In genomic region chr3R:22664274-22664673, dm6 we compare ENCODE assay signal across 1 fruit fly cellular context.
A peak's percentile ranks its signal among the peaks of the same experiment; 100 is the strongest.
TF ChIP-seq lines count a peak whose summit lies in the region.

No protein-coding gene starts in this region.

TF ChIP-seq in whole organism, embryonic, 481 proteins besides CTCF, POLR2A, EP300 and RAD21 (continued from another document and continues in another):
- TF ChIP-seq wek (GFP tag; optimal IDR thresholded peaks at IDR 0.05; lab: Kevin White, UChicago): no peak
- TF ChIP-seq mld (GFP tag; IDR thresholded peaks at IDR 0.05; lab: Robert Waterston, UW; ENCODE audit: partially characterized antibody): no peak
- no peak for TF ChIP-seq Atf6 (GFP tag; IDR thresholded peaks at IDR 0.05; lab: Robert Waterston, UW)
- TF ChIP-seq aop (GFP tag; IDR thresholded peaks at IDR 0.05; lab: Robert Waterston, UW): no peak
- TF ChIP-seq pum (GFP tag; optimal IDR thresholded peaks at IDR 0.05; lab: Kevin White, UChicago): no peak
- TF ChIP-seq HmgD (GFP tag; optimal IDR thresholded peaks at IDR 0.05; lab: Kevin White, UChicago): no peak
- TF ChIP-seq CG13894 (tag; optimal IDR thresholded peaks at IDR 0.05; lab: Kevin White, UChicago): no peak
- TF ChIP-seq so (GFP tag; IDR thresholded peaks at IDR 0.05; lab: Robert Waterston, UW): peak; percentile 12; the same call in 1 of the 3 replicates
- no peak for TF ChIP-seq Oaz (GFP tag; IDR thresholded peaks at IDR 0.05; lab: Robert Waterston, UW)
- 0 out of 2 replicates have a peak, but pooled peaks have one; percentile 38 for TF ChIP-seq CG5953 (GFP tag; IDR thresholded peaks at IDR 0.05; lab: Robert Waterston, UW)
- TF ChIP-seq dm (GFP tag; optimal IDR thresholded peaks at IDR 0.05; lab: Kevin White, UChicago): no peak
- TF ChIP-seq kni (GFP tag; optimal IDR thresholded peaks at IDR 0.05; lab: Kevin White, UChicago): no peak
- TF ChIP-seq CG9817 (tag; optimal IDR thresholded peaks at IDR 0.05; lab: Kevin White, UChicago): peak; percentile 28
- no peak for TF ChIP-seq CG12744 (GFP tag; optimal IDR thresholded peaks at IDR 0.05; lab: Kevin White, UChicago)
- peak; percentile 36 for TF ChIP-seq lilli (GFP tag; optimal IDR thresholded peaks at IDR 0.05; lab: Kevin White, UChicago)
- TF ChIP-seq CG11398 (GFP tag; optimal IDR thresholded peaks at IDR 0.05; lab: Kevin White, UChicago): no peak
- TF ChIP-seq CG7786 (GFP tag; optimal IDR thresholded peaks at IDR 0.05; lab: Kevin White, UChicago): no peak
- TF ChIP-seq usp (GFP tag; optimal IDR thresholded peaks at IDR 0.05; lab: Kevin White, UChicago): no peak
- TF ChIP-seq CG14860 (GFP tag; IDR thresholded peaks at IDR 0.05; lab: Robert Waterston, UW; ENCODE audit: partially characterized antibody): no peak
- no peak for TF ChIP-seq E2f2 (GFP tag; IDR thresholded peaks at IDR 0.05; lab: Robert Waterston, UW)
- TF ChIP-seq ERR (GFP tag; optimal IDR thresholded peaks at IDR 0.05; lab: Kevin White, UChicago): no peak
- no peak for TF ChIP-seq stwl (tag; optimal IDR thresholded peaks at IDR 0.05; lab: Kevin White, UChicago)
- TF ChIP-seq Hsf (GFP tag; optimal IDR thresholded peaks at IDR 0.05; lab: Kevin White, UChicago): peak; percentile 41
- peak; percentile 62; the same call in 1 of the 3 replicates for TF ChIP-seq CG11456 (GFP tag; IDR thresholded peaks at IDR 0.05; lab: Robert Waterston, UW)
- TF ChIP-seq CG10147 (GFP tag; optimal IDR thresholded peaks at IDR 0.05; lab: Kevin White, UChicago): no peak
- TF ChIP-seq CG17612 (GFP tag; IDR thresholded peaks at IDR 0.05; lab: Robert Waterston, UW): no peak
- TF ChIP-seq CG33213 (GFP tag; optimal IDR thresholded peaks at IDR 0.05; lab: Kevin White, UChicago): no peak
- TF ChIP-seq tgo (GFP tag; IDR thresholded peaks at IDR 0.05; lab: Robert Waterston, UW): no peak
- no peak for TF ChIP-seq psq (GFP tag; optimal IDR thresholded peaks at IDR 0.05; lab: Kevin White, UChicago)
- TF ChIP-seq Fer1 (GFP tag; optimal IDR thresholded peaks at IDR 0.05; lab: Kevin White, UChicago): no peak
- peak; percentile 34 for TF ChIP-seq CG9876 (GFP tag; optimal IDR thresholded peaks at IDR 0.05; lab: Kevin White, UChicago)
- peak; percentile 60 for TF ChIP-seq wor (GFP tag; IDR thresholded peaks at IDR 0.05; lab: Robert Waterston, UW)
- no peak for TF ChIP-seq CG10462 (GFP tag; optimal IDR thresholded peaks at IDR 0.05; lab: Kevin White, UChicago)
- TF ChIP-seq pita (GFP tag; optimal IDR thresholded peaks at IDR 0.05; lab: Kevin White, UChicago): no peak
- peak; percentile 55 for TF ChIP-seq CG30403 (GFP tag; optimal IDR thresholded peaks at IDR 0.05; lab: Kevin White, UChicago)
- TF ChIP-seq lov (optimal IDR thresholded peaks at IDR 0.05; lab: Kevin White, UChicago): no peak
- TF ChIP-seq lov (GFP tag; IDR thresholded peaks at IDR 0.05; lab: Robert Waterston, UW): no peak
- TF ChIP-seq Meics (GFP tag; optimal IDR thresholded peaks at IDR 0.05; lab: Kevin White, UChicago): no peak
- TF ChIP-seq lmd (GFP tag; IDR thresholded peaks at IDR 0.05; lab: Robert Waterston, UW): peak; percentile 55
- peak; percentile 34 for TF ChIP-seq CG7556 (GFP tag; optimal IDR thresholded peaks at IDR 0.05; lab: Kevin White, UChicago)
- TF ChIP-seq CG33557 (GFP tag; optimal IDR thresholded peaks at IDR 0.05; lab: Kevin White, UChicago): no peak
- no peak for TF ChIP-seq vfl (GFP tag; optimal IDR thresholded peaks at IDR 0.05; lab: Kevin White, UChicago)
- peak; percentile 55 for TF ChIP-seq CG10979 (tag; optimal IDR thresholded peaks at IDR 0.05; lab: Kevin White, UChicago)
- TF ChIP-seq CrebB (tag; optimal IDR thresholded peaks at IDR 0.05; lab: Kevin White, UChicago): no peak
- TF ChIP-seq CG13287 (GFP tag; IDR thresholded peaks at IDR 0.05; lab: Robert Waterston, UW; ENCODE audit: partially characterized antibody): no peak
- no peak for TF ChIP-seq Dfd (GFP tag; optimal IDR thresholded peaks at IDR 0.05; lab: Kevin White, UChicago)
- TF ChIP-seq H2.0 (GFP tag; IDR thresholded peaks at IDR 0.05; lab: Robert Waterston, UW): peak; percentile 54
- TF ChIP-seq HLH54F (GFP tag; optimal IDR thresholded peaks at IDR 0.05; lab: Kevin White, UChicago): peak; percentile 16
- no peak for TF ChIP-seq sc (optimal IDR thresholded peaks at IDR 0.05; lab: Kevin White, UChicago)
- TF ChIP-seq sc (GFP tag; optimal IDR thresholded peaks at IDR 0.05; lab: Kevin White, UChicago): peak; percentile 30
- TF ChIP-seq repo (GFP tag; optimal IDR thresholded peaks at IDR 0.05; lab: Kevin White, UChicago): no peak
- no peak for TF ChIP-seq Lpt (GFP tag; optimal IDR thresholded peaks at IDR 0.05; lab: Kevin White, UChicago)
- TF ChIP-seq Xbp1 (GFP tag; optimal IDR thresholded peaks at IDR 0.05; lab: Kevin White, UChicago): peak; percentile 56
- peak; percentile 54 for TF ChIP-seq dmrt99B (tag; optimal IDR thresholded peaks at IDR 0.05; lab: Kevin White, UChicago)
- peak; percentile 17 for TF ChIP-seq CG4707 (GFP tag; optimal IDR thresholded peaks at IDR 0.05; lab: Kevin White, UChicago)
- no peak for TF ChIP-seq CG3065 (GFP tag; optimal IDR thresholded peaks at IDR 0.05; lab: Kevin White, UChicago)
- TF ChIP-seq CG18011 (GFP tag; optimal IDR thresholded peaks at IDR 0.05; lab: Kevin White, UChicago): peak; percentile 8
- TF ChIP-seq CG10431 (GFP tag; optimal IDR thresholded peaks at IDR 0.05; lab: Kevin White, UChicago): no peak
- TF ChIP-seq BEAF-32 (GFP tag; optimal IDR thresholded peaks at IDR 0.05; lab: Kevin White, UChicago): no peak
- TF ChIP-seq CG4424 (GFP tag; optimal IDR thresholded peaks at IDR 0.05; lab: Kevin White, UChicago): peak; percentile 4
- TF ChIP-seq zen (tag; optimal IDR thresholded peaks at IDR 0.05; lab: Kevin White, UChicago): no peak
- TF ChIP-seq Dek (tag; optimal IDR thresholded peaks at IDR 0.05; lab: Kevin White, UChicago): no peak
- peak; percentile 44 for TF ChIP-seq CG14441 (GFP tag; IDR thresholded peaks at IDR 0.05; lab: Robert Waterston, UW)
- TF ChIP-seq Med (GFP tag; lab: Kevin White, UChicago): peak; percentile 88
- TF ChIP-seq shn (GFP tag; optimal IDR thresholded peaks at IDR 0.05; lab: Kevin White, UChicago): peak; percentile 21
- TF ChIP-seq CG14965 (GFP tag; optimal IDR thresholded peaks at IDR 0.05; lab: Kevin White, UChicago; ENCODE audit: borderline replicate concordance): no peak
- TF ChIP-seq Hr51 (GFP tag; optimal IDR thresholded peaks at IDR 0.05; lab: Kevin White, UChicago): peak in 1 of 2 experiments; percentile 39
- no peak for TF ChIP-seq Mrtf (GFP tag; IDR thresholded peaks at IDR 0.05; lab: Robert Waterston, UW)
- TF ChIP-seq yki (optimal IDR thresholded peaks at IDR 0.05; lab: Kevin White, UChicago): no peak
- no peak for TF ChIP-seq CG4730 (GFP tag; IDR thresholded peaks at IDR 0.05; lab: Robert Waterston, UW)
- TF ChIP-seq gcm (GFP tag; optimal IDR thresholded peaks at IDR 0.05; lab: Kevin White, UChicago): no peak
- TF ChIP-seq CG11093 (GFP tag; IDR thresholded peaks at IDR 0.05; lab: Robert Waterston, UW): 0 out of 3 replicates have a peak, but pooled peaks have one; percentile 51
- TF ChIP-seq CG4404 (GFP tag; IDR thresholded peaks at IDR 0.05; lab: Robert Waterston, UW): no peak
- no peak for TF ChIP-seq kah (GFP tag; optimal IDR thresholded peaks at IDR 0.05; lab: Kevin White, UChicago)
- TF ChIP-seq zfh1 (GFP tag; IDR thresholded peaks at IDR 0.05; lab: Robert Waterston, UW): peak; percentile 68; the same call in 2 of the 3 replicates
- TF ChIP-seq CG6654 (GFP tag; optimal IDR thresholded peaks at IDR 0.05; lab: Kevin White, UChicago): no peak
- TF ChIP-seq klu (GFP tag; IDR thresholded peaks at IDR 0.05; lab: Robert Waterston, UW): no peak
- TF ChIP-seq jigr1 (GFP tag; IDR thresholded peaks at IDR 0.05; lab: Robert Waterston, UW): 0 out of 3 replicates have a peak, but pooled peaks have one; percentile 31
- no peak for TF ChIP-seq CG3726 (GFP tag; IDR thresholded peaks at IDR 0.05; lab: Robert Waterston, UW)
- TF ChIP-seq CG17912 (GFP tag; optimal IDR thresholded peaks at IDR 0.05; lab: Kevin White, UChicago): no peak
- TF ChIP-seq lola (GFP tag; optimal IDR thresholded peaks at IDR 0.05; lab: Kevin White, UChicago): no peak
- no peak for TF ChIP-seq cato (GFP tag; optimal IDR thresholded peaks at IDR 0.05; lab: Kevin White, UChicago; ENCODE audit: borderline replicate concordance)
- peak; percentile 16 for TF ChIP-seq Mes4 (GFP tag; optimal IDR thresholded peaks at IDR 0.05; lab: Kevin White, UChicago)
- no peak for TF ChIP-seq nau (GFP tag; optimal IDR thresholded peaks at IDR 0.05; lab: Kevin White, UChicago)
- no peak for TF ChIP-seq CG15601 (tag; optimal IDR thresholded peaks at IDR 0.05; lab: Kevin White, UChicago)
- no peak for TF ChIP-seq Hey (tag; optimal IDR thresholded peaks at IDR 0.05; lab: Kevin White, UChicago)
- TF ChIP-seq CG10565 (GFP tag; optimal IDR thresholded peaks at IDR 0.05; lab: Kevin White, UChicago): no peak
- TF ChIP-seq odd (GFP tag; optimal IDR thresholded peaks at IDR 0.05; lab: Kevin White, UChicago): no peak
- TF ChIP-seq hth (optimal IDR thresholded peaks at IDR 0.05; lab: Kevin White, UChicago): no peak
- no peak for TF ChIP-seq slou (GFP tag; optimal IDR thresholded peaks at IDR 0.05; lab: Kevin White, UChicago)
- no peak for TF ChIP-seq CG18764 (GFP tag; optimal IDR thresholded peaks at IDR 0.05; lab: Kevin White, UChicago)
- peak; percentile 2 for TF ChIP-seq CG4282 (GFP tag; optimal IDR thresholded peaks at IDR 0.05; lab: Kevin White, UChicago)
- TF ChIP-seq Atf-2 (GFP tag; optimal IDR thresholded peaks at IDR 0.05; lab: Kevin White, UChicago): no peak
- TF ChIP-seq CG18262 (tag; optimal IDR thresholded peaks at IDR 0.05; lab: Kevin White, UChicago): peak; percentile 6
- no peak for TF ChIP-seq Jarid2 (GFP tag; optimal IDR thresholded peaks at IDR 0.05; lab: Kevin White, UChicago)
- no peak for TF ChIP-seq CG7745 (tag; optimal IDR thresholded peaks at IDR 0.05; lab: Kevin White, UChicago)
- no peak for TF ChIP-seq D (optimal IDR thresholded peaks at IDR 0.05; lab: Kevin White, UChicago)
- peak; percentile 29 for TF ChIP-seq D (GFP tag; optimal IDR thresholded peaks at IDR 0.05; lab: Kevin White, UChicago)
- TF ChIP-seq CG2199 (GFP tag; IDR thresholded peaks at IDR 0.05; lab: Robert Waterston, UW): no peak
- no peak for TF ChIP-seq salm (tag; optimal IDR thresholded peaks at IDR 0.05; lab: Kevin White, UChicago)
- no peak for TF ChIP-seq CG2889 (GFP tag; IDR thresholded peaks at IDR 0.05; lab: Robert Waterston, UW)
- no peak for TF ChIP-seq CG30020 (tag; optimal IDR thresholded peaks at IDR 0.05; lab: Kevin White, UChicago)
- TF ChIP-seq row (GFP tag; IDR thresholded peaks at IDR 0.05; lab: Robert Waterston, UW): peak; percentile 69
- no peak for TF ChIP-seq pfk (GFP tag; optimal IDR thresholded peaks at IDR 0.05; lab: Kevin White, UChicago)
- no peak for TF ChIP-seq CG13624 (GFP tag; optimal IDR thresholded peaks at IDR 0.05; lab: Kevin White, UChicago)
- no peak for TF ChIP-seq pnt (GFP tag; optimal IDR thresholded peaks at IDR 0.05; lab: Kevin White, UChicago)
- TF ChIP-seq CG13424 (tag; optimal IDR thresholded peaks at IDR 0.05; lab: Kevin White, UChicago): peak; percentile 32
- TF ChIP-seq hb (GFP tag; IDR thresholded peaks at IDR 0.05; lab: Robert Waterston, UW; ENCODE audit: partially characterized antibody): no peak
- no peak for TF ChIP-seq Dll (GFP tag; IDR thresholded peaks at IDR 0.05; lab: Robert Waterston, UW; ENCODE audit: partially characterized antibody)
- no peak for TF ChIP-seq CG3838 (GFP tag; optimal IDR thresholded peaks at IDR 0.05; lab: Kevin White, UChicago)
- peak; percentile 17 for TF ChIP-seq jumu (GFP tag; optimal IDR thresholded peaks at IDR 0.05; lab: Kevin White, UChicago)
- no peak for TF ChIP-seq ato (GFP tag; IDR thresholded peaks at IDR 0.05; lab: Robert Waterston, UW; ENCODE audit: partially characterized antibody)
- TF ChIP-seq zen2 (GFP tag; IDR thresholded peaks at IDR 0.05; lab: Robert Waterston, UW; ENCODE audit: partially characterized antibody): no peak
- no peak for TF ChIP-seq CG34224 (GFP tag; IDR thresholded peaks at IDR 0.05; lab: Robert Waterston, UW; ENCODE audit: partially characterized antibody)
- TF ChIP-seq Usf (GFP tag; optimal IDR thresholded peaks at IDR 0.05; lab: Kevin White, UChicago): no peak
- TF ChIP-seq TFAM (GFP tag; optimal IDR thresholded peaks at IDR 0.05; lab: Kevin White, UChicago): no peak
- TF ChIP-seq sens (GFP tag; lab: Kevin White, UChicago): peak; percentile 89
- TF ChIP-seq insv (GFP tag; optimal IDR thresholded peaks at IDR 0.05; lab: Kevin White, UChicago): no peak
- peak; percentile 39 for TF ChIP-seq CG2875 (GFP tag; optimal IDR thresholded peaks at IDR 0.05; lab: Kevin White, UChicago)
- no peak for TF ChIP-seq CG15514 (GFP tag; optimal IDR thresholded peaks at IDR 0.05; lab: Kevin White, UChicago)
- TF ChIP-seq Spps (tag; optimal IDR thresholded peaks at IDR 0.05; lab: Kevin White, UChicago): no peak
- no peak for TF ChIP-seq sd (tag; optimal IDR thresholded peaks at IDR 0.05; lab: Kevin White, UChicago)
- TF ChIP-seq sna (GFP tag; IDR thresholded peaks at IDR 0.05; lab: Robert Waterston, UW; ENCODE audit: partially characterized antibody): no peak
- TF ChIP-seq HLH4C (GFP tag; IDR thresholded peaks at IDR 0.05; lab: Robert Waterston, UW; ENCODE audit: partially characterized antibody): no peak
- TF ChIP-seq tap (tag; optimal IDR thresholded peaks at IDR 0.05; lab: Kevin White, UChicago): no peak
- no peak for TF ChIP-seq CG17186 (GFP tag; optimal IDR thresholded peaks at IDR 0.05; lab: Kevin White, UChicago)
- TF ChIP-seq Max (GFP tag; optimal IDR thresholded peaks at IDR 0.05; lab: Kevin White, UChicago): no peak
- no peak for TF ChIP-seq Dip3 (GFP tag; optimal IDR thresholded peaks at IDR 0.05; lab: Kevin White, UChicago)
- no peak for TF ChIP-seq CG11085 (GFP tag; IDR thresholded peaks at IDR 0.05; lab: Robert Waterston, UW)
- TF ChIP-seq tin (GFP tag; optimal IDR thresholded peaks at IDR 0.05; lab: Kevin White, UChicago): peak; percentile 27
- TF ChIP-seq Dip2 (GFP tag; IDR thresholded peaks at IDR 0.05; lab: Robert Waterston, UW): no peak
- no peak for TF ChIP-seq toy (GFP tag; IDR thresholded peaks at IDR 0.05; lab: Robert Waterston, UW)
- no peak for TF ChIP-seq CG13296 (GFP tag; optimal IDR thresholded peaks at IDR 0.05; lab: Kevin White, UChicago)
- 0 out of 2 replicates have a peak, but pooled peaks have one; percentile 37 for TF ChIP-seq dimm (GFP tag; IDR thresholded peaks at IDR 0.05; lab: Robert Waterston, UW)
- TF ChIP-seq CG16813 (GFP tag; IDR thresholded peaks at IDR 0.05; lab: Robert Waterston, UW; ENCODE audit: partially characterized antibody): no peak
- TF ChIP-seq Chrac-16 (GFP tag; optimal IDR thresholded peaks at IDR 0.05; lab: Kevin White, UChicago): peak; percentile 24
